Fruit fly (Drosophila melanogaster) whole organism, embryonic: Measurements from ENCODE around the gene CG42781.

Experiments
- CG10209 ChIP-seq: fragments of 200-800 bp; sonication (Bioruptor generic); optimal IDR thresholded peaks from 3 replicates; lab custom pipeline; 2017; ENCODE audit warnings: missing biosample characterization, mild to moderate bottlenecking, missing genetic modification characterization, missing genetic modification reagents
- CG10654 ChIP-seq: fragments of 200-800 bp; sonication (Bioruptor generic); optimal IDR thresholded peaks from 2 replicates; lab custom pipeline; 2016; ENCODE audit warnings: missing biosample characterization, missing genetic modification characterization
- CG10959 ChIP-seq: fragments of 200-800 bp; sonication (Bioruptor generic); IDR thresholded peaks from 2 replicates; pipeline ENCODE4 v1.3.6; 2022; ENCODE audit warnings: missing biosample characterization, missing genetic modification characterization
- CG13123 ChIP-seq: fragments of 200-800 bp; sonication (Bioruptor generic); optimal IDR thresholded peaks from 2 replicates; lab custom pipeline; 2016; ENCODE audit warnings: missing biosample characterization, missing genetic modification characterization
- CG13424 ChIP-seq: fragments of 200-800 bp; sonication (Bioruptor generic); optimal IDR thresholded peaks from 2 replicates; lab custom pipeline; 2019; ENCODE audit warnings: missing biosample characterization, mild to moderate bottlenecking, missing genetic modification characterization, moderate library complexity
- CG15269 ChIP-seq: fragments of 200-800 bp; sonication (Bioruptor generic); optimal IDR thresholded peaks from 2 replicates; lab custom pipeline; 2018; ENCODE audit warnings: missing biosample characterization, mild to moderate bottlenecking, missing genetic modification characterization, moderate library complexity
- CG15479 ChIP-seq: fragments of 200-800 bp; sonication (Bioruptor generic); optimal IDR thresholded peaks from 3 replicates; lab custom pipeline; 2019; ENCODE audit warnings: missing biosample characterization, mild to moderate bottlenecking, missing genetic modification characterization, moderate library complexity
- CG17361 ChIP-seq: fragments of 200-800 bp; sonication (Bioruptor generic); IDR thresholded peaks from 3 replicates; pipeline ENCODE4 v1.3.6; 2022; ENCODE audit warnings: missing biosample characterization, missing genetic modification characterization
- CG18011 ChIP-seq: fragments of 200-800 bp; sonication (Bioruptor generic); optimal IDR thresholded peaks from 2 replicates; lab custom pipeline; 2017; ENCODE audit warnings: missing biosample characterization, missing genetic modification characterization, mild to moderate bottlenecking, moderate library complexity, missing genotype
- CG2120 ChIP-seq: fragments of 200-800 bp; sonication (Bioruptor generic); optimal IDR thresholded peaks from 3 replicates; lab custom pipeline; 2016; ENCODE audit warnings: missing biosample characterization, missing genetic modification characterization
- CG2199 ChIP-seq: fragments of 200-800 bp; sonication (Bioruptor generic); IDR thresholded peaks from 3 replicates; pipeline ENCODE4 v1.3.6; 2022; ENCODE audit warnings: missing biosample characterization, missing genetic modification characterization
- CG30403 ChIP-seq: fragments of 200-800 bp; sonication (Bioruptor generic); optimal IDR thresholded peaks from 3 replicates; lab custom pipeline; 2016; ENCODE audit warnings: missing biosample characterization, missing genetic modification characterization
- CG31224 ChIP-seq: fragments of 200-800 bp; sonication (Bioruptor generic); IDR thresholded peaks from 2 replicates; pipeline ENCODE4 v1.3.6; 2022; ENCODE audit warnings: missing biosample characterization, missing genetic modification characterization
- CG3726 ChIP-seq: fragments of 200-800 bp; sonication (Bioruptor generic); IDR thresholded peaks from 3 replicates; pipeline ENCODE4, ENCODE4 v1.3.6; 2022; ENCODE audit warnings: missing biosample characterization, missing genetic modification characterization
- CG6254 ChIP-seq: fragments of 200-800 bp; sonication (Bioruptor generic); optimal IDR thresholded peaks from 3 replicates; lab custom pipeline; 2017; ENCODE audit warnings: mild to moderate bottlenecking, missing biosample characterization, missing genetic modification reagents, missing genetic modification characterization
- CG6683 ChIP-seq: fragments of 200-800 bp; sonication (Bioruptor generic); optimal IDR thresholded peaks from 2 replicates; lab custom pipeline; 2017; ENCODE audit warnings: missing biosample characterization, mild to moderate bottlenecking, missing genetic modification characterization, missing genetic modification reagents
- CG7556 ChIP-seq: fragments of 200-800 bp; sonication (Bioruptor generic); optimal IDR thresholded peaks from 2 replicates; lab custom pipeline; 2017; ENCODE audit warnings: missing biosample characterization, mild to moderate bottlenecking, missing genetic modification characterization
- CG7786 ChIP-seq: fragments of 200-800 bp; sonication (Bioruptor generic); optimal IDR thresholded peaks from 2 replicates; lab custom pipeline; 2016; ENCODE audit warnings: missing biosample characterization, missing genetic modification characterization
- CG7928 ChIP-seq: fragments of 200-800 bp; sonication (Bioruptor generic); optimal IDR thresholded peaks from 2 replicates; lab custom pipeline; 2017; ENCODE audit warnings: missing biosample characterization, mild to moderate bottlenecking, missing genetic modification characterization
- CrebB ChIP-seq: fragments of 200-800 bp; sonication (Bioruptor generic); optimal IDR thresholded peaks from 3 replicates; lab custom pipeline; 2018; ENCODE audit warnings: missing biosample characterization, mild to moderate bottlenecking, missing genetic modification characterization
- D19B ChIP-seq: fragments of 200-800 bp; sonication (Bioruptor generic); optimal IDR thresholded peaks from 2 replicates; lab custom pipeline; 2017; ENCODE audit warnings: missing biosample characterization, mild to moderate bottlenecking, missing genetic modification characterization
- GATAe ChIP-seq: fragments of 200-800 bp; sonication (Bioruptor generic); conservative IDR thresholded peaks from 2 replicates; pipeline ENCODE4 v1.3.6; 2022; ENCODE audit warnings: missing biosample characterization, missing genetic modification characterization
- Gsc ChIP-seq: fragments of 200-800 bp; sonication (Bioruptor generic); IDR thresholded peaks from 2 replicates; pipeline ENCODE4 v1.3.6; 2022; ENCODE audit warnings: missing biosample characterization, missing genetic modification characterization
- Lim3 ChIP-seq: fragments of 200-800 bp; sonication (Bioruptor generic); IDR thresholded peaks from 2 replicates; pipeline ENCODE4 v1.3.6; 2022; ENCODE audit warnings: missing biosample characterization, missing genetic modification characterization
- Lpt ChIP-seq: fragments of >200 bp; optimal IDR thresholded peaks from 2 replicates; lab custom pipeline; 2018; ENCODE audit warnings: missing biosample characterization, missing genetic modification characterization
- NFAT ChIP-seq: fragments of 200-800 bp; sonication (Bioruptor generic); IDR thresholded peaks from 2 replicates; pipeline ENCODE4 v1.3.6; 2022; ENCODE audit warnings: missing biosample characterization, missing genetic modification characterization
- Neu2 ChIP-seq: fragments of 200-800 bp; sonication (Bioruptor generic); optimal IDR thresholded peaks from 3 replicates; lab custom pipeline; 2016; ENCODE audit warnings: missing biosample characterization, missing genetic modification characterization, borderline replicate concordance
- Nf-YA ChIP-seq: fragments of 200-800 bp; sonication (Bioruptor generic); IDR thresholded peaks from 2 replicates; pipeline ENCODE4 v1.3.6; 2022; ENCODE audit warnings: missing biosample characterization, missing genetic modification characterization
- Poxn ChIP-seq: fragments of 200-800 bp; sonication (Bioruptor generic); IDR thresholded peaks from 2 replicates; pipeline ENCODE4 v1.3.6; 2022; ENCODE audit warnings: missing biosample characterization, missing genetic modification characterization
- Scr ChIP-seq: fragments of 200-800 bp; sonication (Bioruptor generic); IDR thresholded peaks from 2 replicates; pipeline ENCODE4 v1.3.6; 2022; ENCODE audit warnings: missing biosample characterization, missing genetic modification characterization; ENCODE audit not compliant: partially characterized antibody
- Tbp ChIP-seq: fragments of >200 bp; optimal IDR thresholded peaks from 2 replicates; lab custom pipeline; 2018; ENCODE audit warnings: missing biosample characterization, missing genetic modification characterization
- YL-1 ChIP-seq: fragments of 200-800 bp; sonication (Bioruptor generic); optimal IDR thresholded peaks from 3 replicates; lab custom pipeline; 2017; ENCODE audit warnings: missing biosample characterization, mild to moderate bottlenecking, missing genetic modification characterization
- caup ChIP-seq: fragments of 200-800 bp; sonication (Bioruptor generic); optimal IDR thresholded peaks from 3 replicates; lab custom pipeline; 2017; ENCODE audit warnings: missing biosample characterization, mild to moderate bottlenecking, missing genetic modification characterization, moderate library complexity; ENCODE audit not compliant: severe bottlenecking
- fd3F ChIP-seq: fragments of 200-800 bp; sonication (Bioruptor generic); optimal IDR thresholded peaks from 2 replicates; lab custom pipeline; 2018; ENCODE audit warnings: missing biosample characterization, mild to moderate bottlenecking, missing genetic modification characterization, moderate library complexity
- gro ChIP-seq: fragments of 200-800 bp; sonication (Bioruptor generic); optimal IDR thresholded peaks from 2 replicates; lab custom pipeline; 2016; ENCODE audit warnings: missing biosample characterization, missing genetic modification characterization
- ham ChIP-seq: fragments of 200-800 bp; sonication (Bioruptor generic); IDR thresholded peaks from 2 replicates; pipeline ENCODE4 v1.3.6; 2022; ENCODE audit warnings: missing biosample characterization, missing genetic modification characterization
- hkb ChIP-seq, 2 experiments: fragments of 200-800 bp in 1 of 2; fragments of >200 bp in 1 of 2; sonication (Bioruptor generic) in 1 of 2; IDR thresholded peaks in 1 of 2; optimal IDR thresholded peaks in 1 of 2; 2 replicates each; pipeline versions ENCODE4 v1.3.6 to Lab custom; 2017 to 2022; ENCODE audit warnings: missing biosample characterization in 1 of 2, missing genetic modification characterization in 1 of 2
- kni ChIP-seq: fragments of 200-800 bp; sonication (Bioruptor generic); optimal IDR thresholded peaks from 3 replicates; lab custom pipeline; 2017; ENCODE audit warnings: mild to moderate bottlenecking, missing biosample characterization, missing genetic modification reagents, missing genetic modification characterization
- lab ChIP-seq: fragments of 200-800 bp; sonication (Bioruptor generic); optimal IDR thresholded peaks from 3 replicates; lab custom pipeline; 2017; ENCODE audit warnings: missing biosample characterization, missing genetic modification characterization, mild to moderate bottlenecking, moderate library complexity, missing genetic modification reagents
- maf-S ChIP-seq: fragments of 200-800 bp; sonication (Bioruptor generic); optimal IDR thresholded peaks from 2 replicates; lab custom pipeline; 2016; ENCODE audit warnings: missing biosample characterization, missing genetic modification characterization
- nau ChIP-seq: fragments of 200-800 bp; sonication (Bioruptor generic); optimal IDR thresholded peaks from 3 replicates; lab custom pipeline; 2017; ENCODE audit warnings: missing biosample characterization, mild to moderate bottlenecking, missing genetic modification characterization, missing genetic modification reagents
- nmo ChIP-seq: fragments of 200-800 bp; sonication (Bioruptor generic); optimal IDR thresholded peaks from 2 replicates; lab custom pipeline; 2018; ENCODE audit warnings: missing biosample characterization, mild to moderate bottlenecking, missing genetic modification characterization, moderate library complexity
- org-1 ChIP-seq: fragments of 200-800 bp; sonication (Bioruptor generic); optimal IDR thresholded peaks from 2 replicates; lab custom pipeline; 2017; ENCODE audit warnings: missing biosample characterization, missing genetic modification characterization
- pb ChIP-seq: fragments of 200-800 bp; sonication (Bioruptor generic); optimal IDR thresholded peaks from 3 replicates; lab custom pipeline; 2016; ENCODE audit warnings: missing biosample characterization, missing genetic modification characterization
- seq ChIP-seq: fragments of 200-800 bp; sonication (Bioruptor generic); IDR thresholded peaks from 2 replicates; pipeline ENCODE4 v1.3.6; 2022; ENCODE audit warnings: missing biosample characterization, missing genetic modification characterization
- tio ChIP-seq: fragments of 200-800 bp; sonication (Bioruptor generic); optimal IDR thresholded peaks from 2 replicates; lab custom pipeline; 2017; ENCODE audit warnings: missing biosample characterization, missing genetic modification characterization, inconsistent platforms
- unc-4 ChIP-seq: fragments of 200-800 bp; sonication (Bioruptor generic); IDR thresholded peaks from 2 replicates; pipeline ENCODE4 v1.3.6; 2022; ENCODE audit warnings: missing biosample characterization, missing genetic modification characterization; ENCODE audit not compliant: partially characterized antibody
- zfh2 ChIP-seq: fragments of 200-800 bp; sonication (Bioruptor generic); optimal IDR thresholded peaks from 2 replicates; lab custom pipeline; 2016; ENCODE audit warnings: missing biosample characterization, missing genetic modification characterization

Gene CG42781

dm6 chrX:7333858-7334800 is 48.7 kb downstream of the CG42781 start (continued):
- TF ChIP-seq pb (GFP tag; lab: Kevin White, UChicago) (no peak), CG15269 (peak; percentile 24), CG2120 (GFP tag; lab: Kevin White, UChicago) (peak; percentile 90), Nf-YA (no peak), CG7556 (GFP tag; lab: Kevin White, UChicago) (no peak), hkb (optimal IDR thresholded peaks at IDR 0.05; lab: Kevin White, UChicago) (no peak), hkb (GFP tag; IDR thresholded peaks at IDR 0.05; lab: Robert Waterston, UW) (no peak), D19B (peak; percentile 28), ham (GFP tag; lab: Robert Waterston, UW) (no peak), Tbp (GFP tag; lab: Kevin White, UChicago) (no peak), nmo (GFP tag; lab: Kevin White, UChicago) (no peak), CG15479 (GFP tag; lab: Kevin White, UChicago) (no peak), YL-1 (GFP tag; lab: Kevin White, UChicago) (no peak), Poxn (GFP tag; lab: Robert Waterston, UW) (no peak; the same call in 1 of the 2 replicates), fd3F (GFP tag; lab: Kevin White, UChicago) (peak; percentile 24), CG13123 (GFP tag; lab: Kevin White, UChicago) (no peak), Lpt (GFP tag; lab: Kevin White, UChicago) (no peak), CG10209 (GFP tag; lab: Kevin White, UChicago) (no peak), seq (GFP tag; lab: Robert Waterston, UW) (peak; percentile 32; the same call in 1 of the 2 replicates), nau (no peak), CG13424 (no peak), gro (GFP tag; lab: Kevin White, UChicago) (peak; percentile 23), org-1 (GFP tag; lab: Kevin White, UChicago) (no peak), CG10654 (GFP tag; lab: Kevin White, UChicago) (no peak), CG17361 (GFP tag; lab: Robert Waterston, UW) (no peak; the same call in 2 of the 3 replicates), CG7786 (GFP tag; lab: Kevin White, UChicago) (peak; percentile 62), CG18011 (GFP tag; lab: Kevin White, UChicago) (no peak), Scr (GFP tag; lab: Robert Waterston, UW) (no peak), CG2199 (GFP tag; lab: Robert Waterston, UW) (no peak), Gsc (GFP tag; lab: Robert Waterston, UW) (no peak), GATAe (GFP tag; lab: Robert Waterston, UW) (no peak), zfh2 (GFP tag; lab: Kevin White, UChicago) (peak; percentile 70), caup (GFP tag; lab: Kevin White, UChicago) (peak; percentile 45), CG6683 (GFP tag; lab: Kevin White, UChicago) (no peak), unc-4 (GFP tag; lab: Robert Waterston, UW) (no peak), tio (GFP tag; lab: Kevin White, UChicago) (peak; percentile 25), maf-S (GFP tag; lab: Kevin White, UChicago) (peak; percentile 47), Lim3 (no peak), CG10959 (GFP tag; lab: Robert Waterston, UW) (no peak), CG31224 (GFP tag; lab: Robert Waterston, UW) (peak; percentile 41; the same call in 1 of the 2 replicates), CG3726 (GFP tag; lab: Robert Waterston, UW) (0 out of 3 replicates have a peak, but pooled peaks have one; percentile 26), CG7928 (no peak), kni (GFP tag; lab: Kevin White, UChicago) (no peak), CG30403 (GFP tag; lab: Kevin White, UChicago) (peak; percentile 58), NFAT (GFP tag; lab: Robert Waterston, UW) (no peak), lab (GFP tag; lab: Kevin White, UChicago) (peak; percentile 62), Neu2 (no peak), CG6254 (GFP tag; lab: Kevin White, UChicago) (no peak), CrebB (tag; lab: Kevin White, UChicago) (no peak)
